Worm (Caenorhabditis elegans) whole organism, midembryonic: ENCODE results near the gene Y54G2A.11.

Source experiments
- T22C8.4 ChIP-seq: fragments of 200-800 bp; sonication (Bioruptor generic); IDR thresholded peaks from 2 replicates; pipeline ENCODE4 v1.3.6; 2022; ENCODE audit warnings: missing genetic modification characterization, missing compliant biosample characterization
- cog-1 ChIP-seq: sonication (generic microtip); optimal IDR thresholded peaks from 2 replicates; lab custom pipeline; 2016; ENCODE audit warnings: missing genetic modification characterization, missing compliant biosample characterization
- flt-1 ChIP-seq: fragments of 200-800 bp; sonication (Bioruptor generic); IDR thresholded peaks from 2 replicates; pipeline ENCODE4 v1.3.6; 2022; ENCODE audit warnings: missing genetic modification characterization, missing compliant biosample characterization
- klf-2 ChIP-seq: fragments of 200-800 bp; sonication (Bioruptor generic); conservative IDR thresholded peaks from 2 replicates; pipeline ENCODE4 v1.3.6; 2022; ENCODE audit warnings: missing genetic modification reagents, missing genetic modification characterization, missing compliant biosample characterization
- med-1 ChIP-seq: sonication (generic microtip); optimal IDR thresholded peaks from 2 replicates; lab custom pipeline; 2017; ENCODE audit warnings: missing genetic modification characterization, mild to moderate bottlenecking, missing compliant biosample characterization, antibody characterized with exemption, missing genetic modification reagents; ENCODE audit not compliant: insufficient read depth
- ref-1 ChIP-seq: fragments of 200-800 bp; sonication (Bioruptor generic); conservative IDR thresholded peaks from 2 replicates; pipeline ENCODE4 v1.3.6; 2022; ENCODE audit warnings: missing genetic modification reagents, missing genetic modification characterization, missing compliant biosample characterization
- ztf-23 ChIP-seq: fragments of 200-800 bp; sonication (Bioruptor generic); IDR thresholded peaks from 2 replicates; pipeline ENCODE4 v1.3.6; 2022; ENCODE audit warnings: missing genetic modification reagents, missing genetic modification characterization, missing compliant biosample characterization
- ztf-29 ChIP-seq: fragments of 200-800 bp; sonication (Bioruptor generic); IDR thresholded peaks from 2 replicates; pipeline ENCODE4 v1.3.6; 2022; ENCODE audit warnings: missing genetic modification reagents, missing genetic modification characterization, missing compliant biosample characterization

DNA sequence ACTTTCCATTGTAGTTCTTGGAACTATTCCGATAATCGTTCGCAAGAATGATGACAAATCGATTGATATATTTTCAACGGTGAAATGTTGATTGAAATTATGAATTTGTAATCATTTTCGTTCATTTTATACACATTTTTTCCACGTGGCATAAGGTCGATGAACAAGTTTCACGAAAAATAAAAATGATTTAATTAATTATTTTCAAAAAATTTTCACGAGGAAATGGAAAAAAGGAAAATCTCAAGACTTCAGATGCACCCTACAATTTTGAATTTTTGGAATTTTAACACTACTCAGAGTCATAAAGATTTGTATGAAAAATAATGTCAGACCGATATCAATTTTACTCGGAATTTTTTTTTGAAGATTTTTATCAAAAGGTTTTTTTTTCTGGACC, 48.0 kb upstream of the Y54G2A.11 start, which contains the start of gene Y54G2A.13:
- TF ChIP-seq ztf-29 (GFP tag; lab: Robert Waterston, UW): no peak
- TF ChIP-seq T22C8.4: no peak
- TF ChIP-seq ztf-23 (GFP tag; lab: Robert Waterston, UW): no peak
- no peak for TF ChIP-seq klf-2
- TF ChIP-seq med-1 (GFP tag; lab: Kevin White, UChicago): no peak
- TF ChIP-seq cog-1 (tag; lab: Kevin White, UChicago): no peak
- no peak for TF ChIP-seq flt-1 (GFP tag; lab: Robert Waterston, UW)
- TF ChIP-seq ref-1 (GFP tag; lab: Robert Waterston, UW): no peak
